Worm (Caenorhabditis elegans) whole organism, late embryonic: ENCODE results near the gene Y116A8C.463.

Experiments used
- ceh-22 ChIP-seq: sonication (generic microtip); optimal IDR thresholded peaks from 2 replicates; lab custom pipeline; 2017; ENCODE audit warnings: missing biosample characterization, missing genetic modification characterization
- ceh-34 ChIP-seq: sonication (generic microtip); optimal IDR thresholded peaks from 2 replicates; lab custom pipeline; 2016; ENCODE audit warnings: mild to moderate bottlenecking, missing genetic modification characterization, missing compliant biosample characterization
- che-1 ChIP-seq: sonication (generic microtip); optimal IDR thresholded peaks from 2 replicates; lab custom pipeline; 2016; ENCODE audit warnings: mild to moderate bottlenecking, missing genetic modification characterization, missing compliant biosample characterization
- fkh-6 ChIP-seq: sonication (generic microtip); optimal IDR thresholded peaks from 2 replicates; lab custom pipeline; 2016; ENCODE audit warnings: missing genetic modification characterization, missing compliant biosample characterization

DNA sequence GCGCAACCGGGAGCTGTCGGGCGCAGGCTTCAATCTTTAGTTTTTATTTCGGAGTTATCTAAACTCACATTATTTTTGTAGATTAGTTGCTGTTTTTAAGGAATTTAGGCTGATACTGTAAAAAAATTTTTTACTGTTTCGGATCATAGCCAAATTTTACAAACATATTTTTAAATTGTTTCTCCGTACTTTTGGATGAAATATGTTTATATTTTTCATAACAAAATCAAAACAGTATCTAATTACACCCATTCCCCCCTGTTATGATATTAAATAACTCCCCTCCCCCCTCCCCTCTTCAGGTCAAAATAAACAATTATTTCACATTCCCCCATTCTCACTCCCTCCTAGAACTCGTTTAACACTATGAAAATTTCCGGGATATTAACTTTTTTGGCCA lies 3.8 kb upstream of the Y116A8C.463 start, which contains the start of gene Y116A8C.3:
- no peak for TF ChIP-seq fkh-6
- no peak for TF ChIP-seq ceh-22
- no peak for TF ChIP-seq che-1 (tag; lab: Kevin White, UChicago)
- TF ChIP-seq ceh-34: no peak
